Worm (Caenorhabditis elegans) whole organism, L4/young adult: ENCODE data around the gene srw-24.

Experiments used
- dao-5 ChIP-seq: sonication (generic microtip); optimal IDR thresholded peaks from 2 replicates; lab custom pipeline; 2016; ENCODE audit warnings: missing genotype, missing genetic modification characterization, moderate library complexity, missing compliant biosample characterization
- him-1 ChIP-seq: sonication (generic microtip); optimal IDR thresholded peaks from 2 replicates; lab custom pipeline; 2016; ENCODE audit warnings: missing genotype, missing genetic modification reagents, missing genetic modification characterization, missing compliant biosample characterization

- TF ChIP-seq dao-5 (tag; lab: Kevin White, UChicago), result no peak
- no peak for TF ChIP-seq him-1 (tag; lab: Kevin White, UChicago)
These were observed 31.8 kb upstream of the srw-24 start for ce11 chrV:15191971-15192370.
